Worm (Caenorhabditis elegans): ENCODE results near the gene H04M03.12.

ce11 chrIV:5917026-5917425, 13.9 kb upstream of the H04M03.12 start, which contains the start of gene dhhc-13:
- no peak for TF ChIP-seq unc-39 (tag; optimal IDR thresholded peaks at IDR 0.05)
- no peak for TF ChIP-seq mdl-1 (tag; optimal IDR thresholded peaks at IDR 0.05)
- TF ChIP-seq gmeb-1 (tag; optimal IDR thresholded peaks at IDR 0.05), result no peak
- TF ChIP-seq alr-1 (tag; optimal IDR thresholded peaks at IDR 0.05), result no peak
- TF ChIP-seq sma-9 (GFP tag; optimal IDR thresholded peaks at IDR 0.05), result no peak
- TF ChIP-seq sma-9 (tag; optimal IDR thresholded peaks at IDR 0.05), result no peak

Measured in whole organism, L2 larva.